Worm (Caenorhabditis elegans) whole organism, L2 larva: ENCODE data around the gene T03F6.10.

Source experiments
- ZK546.5 ChIP-seq: sonication (generic microtip); optimal IDR thresholded peaks from 2 replicates; lab custom pipeline; 2017; ENCODE audit warnings: missing biosample characterization, missing genetic modification characterization
- aly-2 ChIP-seq: fragments of 150-350 bp; optimal IDR thresholded peaks from 2 replicates; lab custom pipeline; 2014; ENCODE audit warnings: missing biosample characterization, missing genetic modification characterization
- ama-1 ChIP-seq: fragments of 150-350 bp; optimal IDR thresholded peaks from 2 replicates; lab custom pipeline; 2018; ENCODE audit warnings: inconsistent platforms
- ceh-16 ChIP-seq: fragments of 150-350 bp; optimal IDR thresholded peaks from 2 replicates; lab custom pipeline; 2014; ENCODE audit warnings: missing biosample characterization, missing genetic modification characterization
- egl-27 ChIP-seq: sonication (generic microtip); optimal IDR thresholded peaks from 3 replicates; lab custom pipeline; 2017; ENCODE audit warnings: missing biosample characterization, missing genetic modification reagents, missing genetic modification characterization
- fos-1 ChIP-seq: fragments of 150-350 bp; optimal IDR thresholded peaks from 2 replicates; lab custom pipeline; 2014; ENCODE audit warnings: missing biosample characterization, missing genetic modification characterization
- lin-11 ChIP-seq: fragments of 150-350 bp; sonication (generic microtip); optimal IDR thresholded peaks from 2 replicates; lab custom pipeline; 2014; ENCODE audit warnings: missing biosample characterization, missing genetic modification characterization, inconsistent platforms, mixed read lengths
- lin-13 ChIP-seq: fragments of 150-350 bp; optimal IDR thresholded peaks from 2 replicates; lab custom pipeline; 2014; ENCODE audit warnings: missing biosample characterization, missing genetic modification reagents, missing genetic modification characterization
- lin-39 ChIP-seq: fragments of 150-350 bp; optimal IDR thresholded peaks from 2 replicates; lab custom pipeline; 2014; ENCODE audit warnings: missing biosample characterization, missing genetic modification reagents, missing genetic modification characterization
- nhr-11 ChIP-seq: fragments of 150-350 bp; optimal IDR thresholded peaks from 2 replicates; lab custom pipeline; 2014; ENCODE audit warnings: missing biosample characterization, missing genetic modification characterization
- nhr-25 ChIP-seq: fragments of 150-350 bp; sonication (generic microtip); optimal IDR thresholded peaks from 3 replicates; lab custom pipeline; 2014; ENCODE audit warnings: missing biosample characterization, missing genetic modification characterization
- unc-62 ChIP-seq: fragments of 150-350 bp; optimal IDR thresholded peaks from 2 replicates; lab custom pipeline; 2014; ENCODE audit warnings: missing biosample characterization, missing genetic modification reagents, missing genetic modification characterization

- no peak for TF ChIP-seq lin-11
- no peak for TF ChIP-seq nhr-11
- no peak for TF ChIP-seq nhr-25 (tag; lab: Kevin White, UChicago)
- no peak for TF ChIP-seq lin-39 (tag; lab: Kevin White, UChicago)
- TF ChIP-seq unc-62 (GFP tag; lab: Kevin White, UChicago) = no peak
- TF ChIP-seq egl-27 (tag; lab: Kevin White, UChicago) = no peak
- no peak for TF ChIP-seq fos-1 (tag; lab: Kevin White, UChicago)
- TF ChIP-seq ama-1 = no peak
- no peak for TF ChIP-seq lin-13 (GFP tag; lab: Kevin White, UChicago)
- TF ChIP-seq aly-2 = no peak
- TF ChIP-seq ceh-16 = no peak
- TF ChIP-seq ZK546.5 (tag; lab: Kevin White, UChicago) = no peak
Observed at ce11 chrIII:13404418-13404817, 26.3 kb upstream of the T03F6.10 start, which contains the start of gene ttr-52.
